Worm (Caenorhabditis elegans) whole organism, L3 larva: Measurements from ENCODE around the gene Y65A5A.24.

Experiments
- R02D3.7 ChIP-seq: fragments of 150-350 bp; optimal IDR thresholded peaks from 2 replicates; lab custom pipeline; 2014; ENCODE audit warnings: missing biosample characterization, missing genetic modification characterization
- ZK546.5 ChIP-seq: sonication (generic microtip); optimal IDR thresholded peaks from 2 replicates; lab custom pipeline; 2017; ENCODE audit warnings: missing biosample characterization, missing genetic modification characterization
- aly-2 ChIP-seq: fragments of 150-350 bp; optimal IDR thresholded peaks from 2 replicates; lab custom pipeline; 2014; ENCODE audit warnings: missing biosample characterization, missing genetic modification characterization
- ama-1 ChIP-seq: fragments of 150-350 bp; optimal IDR thresholded peaks from 2 replicates; lab custom pipeline; 2018
- ceh-16 ChIP-seq: sonication (generic microtip); optimal IDR thresholded peaks from 2 replicates; lab custom pipeline; 2017; ENCODE audit warnings: missing biosample characterization, missing genetic modification characterization
- ceh-82 ChIP-seq: fragments of 150-350 bp; optimal IDR thresholded peaks from 2 replicates; lab custom pipeline; 2014; ENCODE audit warnings: missing biosample characterization, missing genetic modification characterization
- ceh-9 ChIP-seq: sonication (generic microtip); optimal IDR thresholded peaks from 2 replicates; lab custom pipeline; 2018; ENCODE audit warnings: missing biosample characterization, missing genetic modification characterization
- daf-12 ChIP-seq: fragments of 150-350 bp; optimal IDR thresholded peaks from 2 replicates; lab custom pipeline; 2014; ENCODE audit warnings: missing biosample characterization, missing genetic modification reagents, missing genetic modification characterization
- egl-27 ChIP-seq: sonication (generic microtip); optimal IDR thresholded peaks from 4 replicates; lab custom pipeline; 2017; ENCODE audit warnings: missing biosample characterization, missing genetic modification reagents, missing genetic modification characterization
- egl-5 ChIP-seq: fragments of 150-350 bp; optimal IDR thresholded peaks from 2 replicates; lab custom pipeline; 2017; ENCODE audit warnings: missing biosample characterization, missing genetic modification reagents, missing genetic modification characterization, inconsistent platforms
- elt-1 ChIP-seq: fragments of 150-350 bp; optimal IDR thresholded peaks from 2 replicates; lab custom pipeline; 2014; ENCODE audit warnings: missing biosample characterization, missing genetic modification characterization
- elt-2 ChIP-seq: sonication (generic microtip); optimal IDR thresholded peaks from 2 replicates; lab custom pipeline; 2016; ENCODE audit warnings: missing genetic modification reagents, mild to moderate bottlenecking, missing genetic modification characterization, missing compliant biosample characterization
- elt-3 ChIP-seq, 3 experiments: fragments of 150-350 bp in 1 of 3; sonication (generic microtip) in 2 of 3; optimal IDR thresholded peaks; 2 replicates in 2 of 3; 4 replicates in 1 of 3; lab custom pipeline; 2014 to 2017; ENCODE audit warnings: missing biosample characterization in 3 of 3, missing genetic modification characterization in 3 of 3
- eor-1 ChIP-seq, 2 experiments: fragments of 150-350 bp; optimal IDR thresholded peaks; 2 replicates each; lab custom pipeline; 2014 to 2018; ENCODE audit warnings: missing biosample characterization in 2 of 2, missing genetic modification characterization in 2 of 2
- fkh-10 ChIP-seq: sonication (generic microtip); optimal IDR thresholded peaks from 2 replicates; lab custom pipeline; 2017; ENCODE audit warnings: missing biosample characterization, missing genetic modification reagents, missing genetic modification characterization
- fkh-2 ChIP-seq: fragments of 150-350 bp; optimal IDR thresholded peaks from 2 replicates; lab custom pipeline; 2014; ENCODE audit warnings: missing biosample characterization, missing genetic modification reagents, missing genetic modification characterization
- fos-1 ChIP-seq: fragments of 150-350 bp; optimal IDR thresholded peaks from 2 replicates; lab custom pipeline; 2014; ENCODE audit warnings: missing biosample characterization, missing genetic modification characterization
- hmg-11 ChIP-seq: sonication (generic microtip); optimal IDR thresholded peaks from 2 replicates; lab custom pipeline; 2016; ENCODE audit warnings: missing genetic modification characterization, missing compliant biosample characterization
- jun-1 ChIP-seq: fragments of 150-350 bp; optimal IDR thresholded peaks from 2 replicates; lab custom pipeline; 2014; ENCODE audit warnings: missing biosample characterization, missing genetic modification reagents, missing genetic modification characterization
- lin-15B ChIP-seq: fragments of 150-350 bp; optimal IDR thresholded peaks from 2 replicates; lab custom pipeline; 2014; ENCODE audit warnings: missing biosample characterization, missing genetic modification characterization
- lin-39 ChIP-seq: fragments of 150-350 bp; optimal IDR thresholded peaks from 2 replicates; lab custom pipeline; 2018; ENCODE audit warnings: missing biosample characterization, missing genetic modification reagents, missing genetic modification characterization
- lsy-12 ChIP-seq: sonication (generic microtip); optimal IDR thresholded peaks from 2 replicates; lab custom pipeline; 2016; ENCODE audit warnings: mild to moderate bottlenecking, missing genetic modification characterization, missing compliant biosample characterization
- mdl-1 ChIP-seq: fragments of 150-350 bp; optimal IDR thresholded peaks from 2 replicates; lab custom pipeline; 2014; ENCODE audit warnings: missing biosample characterization, missing genetic modification characterization
- nfya-1 ChIP-seq: sonication (generic microtip); optimal IDR thresholded peaks from 2 replicates; lab custom pipeline; 2017; ENCODE audit warnings: missing genetic modification characterization, mild to moderate bottlenecking, missing compliant biosample characterization, antibody characterized with exemption, moderate library complexity; ENCODE audit not compliant: insufficient read depth
- nhr-11 ChIP-seq: fragments of 150-350 bp; optimal IDR thresholded peaks from 2 replicates; lab custom pipeline; 2014; ENCODE audit warnings: missing biosample characterization, missing genetic modification characterization
- nhr-12 ChIP-seq: fragments of 150-350 bp; optimal IDR thresholded peaks from 2 replicates; lab custom pipeline; 2014; ENCODE audit warnings: missing biosample characterization, missing genetic modification characterization
- nhr-23 ChIP-seq: fragments of 150-350 bp; optimal IDR thresholded peaks from 2 replicates; lab custom pipeline; 2014; ENCODE audit warnings: missing biosample characterization, missing genetic modification reagents, missing genetic modification characterization
- nhr-237 ChIP-seq: fragments of 150-350 bp; optimal IDR thresholded peaks from 2 replicates; lab custom pipeline; 2014; ENCODE audit warnings: missing biosample characterization, missing genetic modification characterization
- nhr-25 ChIP-seq: sonication (generic microtip); optimal IDR thresholded peaks from 2 replicates; lab custom pipeline; 2017; ENCODE audit warnings: missing biosample characterization, missing genetic modification characterization
- nhr-28 ChIP-seq: fragments of 150-350 bp; optimal IDR thresholded peaks from 2 replicates; lab custom pipeline; 2014; ENCODE audit warnings: missing biosample characterization, missing genetic modification characterization
- nhr-43 ChIP-seq: sonication (generic microtip); optimal IDR thresholded peaks from 2 replicates; lab custom pipeline; 2016; ENCODE audit warnings: mild to moderate bottlenecking, missing genetic modification characterization, missing compliant biosample characterization; ENCODE audit not compliant: poor library complexity, severe bottlenecking
- nhr-67 ChIP-seq: fragments of 150-350 bp; optimal IDR thresholded peaks from 2 replicates; lab custom pipeline; 2014; ENCODE audit warnings: missing biosample characterization, missing genetic modification characterization
- nhr-76 ChIP-seq: fragments of 150-350 bp; sonication (generic microtip); optimal IDR thresholded peaks from 5 replicates; lab custom pipeline; 2014; ENCODE audit warnings: missing biosample characterization, missing genetic modification characterization
- nhr-77 ChIP-seq: fragments of 150-350 bp; optimal IDR thresholded peaks from 2 replicates; lab custom pipeline; 2014; ENCODE audit warnings: missing biosample characterization, missing genetic modification characterization
- pha-4 ChIP-seq: fragments of 150-350 bp; optimal IDR thresholded peaks from 2 replicates; lab custom pipeline; 2014; ENCODE audit warnings: missing biosample characterization, missing genetic modification reagents, missing genetic modification characterization
- pqm-1 ChIP-seq: fragments of 150-350 bp; optimal IDR thresholded peaks from 2 replicates; lab custom pipeline; 2017; ENCODE audit warnings: missing biosample characterization, missing genetic modification characterization, inconsistent platforms
- sea-2 ChIP-seq: fragments of 150-350 bp; sonication (generic microtip); optimal IDR thresholded peaks from 4 replicates; lab custom pipeline; 2014; ENCODE audit warnings: missing biosample characterization, missing genetic modification reagents, missing genetic modification characterization
- skn-1 ChIP-seq: fragments of 150-350 bp; optimal IDR thresholded peaks from 2 replicates; lab custom pipeline; 2014; ENCODE audit warnings: missing biosample characterization, missing genetic modification characterization
- snpc-4 ChIP-seq: fragments of 150-350 bp; optimal IDR thresholded peaks from 2 replicates; lab custom pipeline; 2014; ENCODE audit warnings: missing biosample characterization, missing genetic modification characterization
- tbx-2 ChIP-seq: sonication (generic microtip); optimal IDR thresholded peaks from 2 replicates; lab custom pipeline; 2016; ENCODE audit warnings: mild to moderate bottlenecking, missing genetic modification characterization, missing compliant biosample characterization
- unc-39 ChIP-seq: sonication (generic microtip); optimal IDR thresholded peaks from 4 replicates; lab custom pipeline; 2017; ENCODE audit warnings: missing biosample characterization, missing genetic modification characterization
- unc-62 ChIP-seq: fragments of 150-350 bp; sonication (generic microtip); optimal IDR thresholded peaks from 4 replicates; lab custom pipeline; 2014; ENCODE audit warnings: missing biosample characterization, missing genetic modification reagents, missing genetic modification characterization
- zag-1 ChIP-seq: fragments of 150-350 bp; optimal IDR thresholded peaks from 2 replicates; lab custom pipeline; 2014; ENCODE audit warnings: missing biosample characterization, missing genetic modification characterization
- ztf-11 ChIP-seq: fragments of 150-350 bp; optimal IDR thresholded peaks from 2 replicates; lab custom pipeline; 2014; ENCODE audit warnings: missing biosample characterization, missing genetic modification characterization
- ztf-4 ChIP-seq: fragments of 150-350 bp; optimal IDR thresholded peaks from 2 replicates; lab custom pipeline; 2014; ENCODE audit warnings: missing biosample characterization, missing genetic modification characterization

The Y65A5A.24 gene

ce11 chrIV:16384665-16385064, 9.1 kb upstream of the Y65A5A.24 start:
- TF ChIP-seq nfya-1 (tag; lab: Kevin White, UChicago) (no peak), egl-27 (tag; lab: Kevin White, UChicago) (no peak), elt-2 (tag; lab: Kevin White, UChicago) (no peak), sea-2 (no peak), nhr-23 (no peak), hmg-11 (tag; lab: Kevin White, UChicago) (no peak), daf-12 (tag; lab: Kevin White, UChicago) (no peak), elt-3 (tag; optimal IDR thresholded peaks at IDR 0.05; lab: Kevin White, UChicago) (no peak), unc-39 (no peak), nhr-11 (tag; lab: Kevin White, UChicago) (no peak)

ce11 chrIV:16388136-16388635, 5.6 kb upstream of the Y65A5A.24 start:
- TF ChIP-seq nfya-1 (tag; lab: Kevin White, UChicago) (peak; percentile 40), lin-39 (peak; percentile 56), fkh-10 (GFP tag; lab: Kevin White, UChicago) (no peak), unc-39 (no peak), nhr-43 (tag; lab: Kevin White, UChicago) (peak; percentile 29), nhr-237 (tag; lab: Kevin White, UChicago) (no peak), hmg-11 (tag; lab: Kevin White, UChicago) (peak; percentile 77), jun-1 (tag; lab: Kevin White, UChicago) (no peak), lsy-12 (tag; lab: Kevin White, UChicago) (no peak), pha-4 (tag; lab: Kevin White, UChicago) (peak; percentile 17), lin-15B (tag; lab: Kevin White, UChicago) (peak; percentile 19), elt-2 (tag; lab: Kevin White, UChicago) (peak; percentile 2), elt-3 (tag; optimal IDR thresholded peaks at IDR 0.05; lab: Kevin White, UChicago) (no peak)
- TF ChIP-seq, all 47 proteins: peak for 7

ce11 chrIV:16388856-16389461, 4.8 kb upstream of the Y65A5A.24 start:
- TF ChIP-seq nhr-43 (tag; lab: Kevin White, UChicago) (peak; percentile 74), R02D3.7 (tag; lab: Kevin White, UChicago) (no peak), tbx-2 (peak; percentile 30), daf-12 (tag; lab: Kevin White, UChicago) (no peak), pqm-1 (peak; percentile 31), elt-3 (tag; optimal IDR thresholded peaks at IDR 0.05; lab: Kevin White, UChicago) (peak in 1 of 3 experiments; percentile 54), ceh-82 (tag; lab: Kevin White, UChicago) (no peak), mdl-1 (tag; lab: Kevin White, UChicago) (no peak), nhr-12 (tag; lab: Kevin White, UChicago) (no peak), sea-2 (no peak), lsy-12 (tag; lab: Kevin White, UChicago) (peak; percentile 33), ZK546.5 (tag; lab: Kevin White, UChicago) (no peak), pha-4 (tag; lab: Kevin White, UChicago) (peak; percentile 17), unc-62 (GFP tag; lab: Kevin White, UChicago) (no peak), egl-5 (peak; percentile 32), nhr-25 (tag; lab: Kevin White, UChicago) (peak; percentile 24), nhr-77 (tag; lab: Kevin White, UChicago) (no peak), fkh-2 (tag; lab: Kevin White, UChicago) (no peak), fos-1 (tag; lab: Kevin White, UChicago) (no peak), jun-1 (tag; lab: Kevin White, UChicago) (no peak), egl-27 (tag; lab: Kevin White, UChicago) (no peak), ama-1 (lab: Kevin White, UChicago) (no peak), eor-1 (tag; optimal IDR thresholded peaks at IDR 0.05; lab: Kevin White, UChicago) (no peak), skn-1 (peak; percentile 4), lin-15B (tag; lab: Kevin White, UChicago) (peak; percentile 59), lin-39 (peak; percentile 67), nhr-67 (tag; lab: Kevin White, UChicago) (no peak), zag-1 (tag; lab: Kevin White, UChicago) (no peak), ceh-16 (tag; lab: Kevin White, UChicago) (no peak), elt-1 (no peak), nhr-76 (tag; lab: Kevin White, UChicago) (no peak), nhr-28 (no peak), hmg-11 (tag; lab: Kevin White, UChicago) (peak; percentile 60), fkh-10 (GFP tag; lab: Kevin White, UChicago) (no peak), aly-2 (tag; lab: Kevin White, UChicago) (no peak), nhr-11 (tag; lab: Kevin White, UChicago) (no peak), ztf-4 (tag; lab: Kevin White, UChicago) (peak; percentile 18), ceh-9 (tag; lab: Kevin White, UChicago) (no peak), nhr-237 (tag; lab: Kevin White, UChicago) (no peak), ztf-11 (no peak), nfya-1 (tag; lab: Kevin White, UChicago) (peak; percentile 59), nhr-23 (peak; percentile 32), unc-39 (no peak), elt-2 (tag; lab: Kevin White, UChicago) (peak; percentile 39), snpc-4 (tag; lab: Kevin White, UChicago) (peak; percentile 14)
